Worm (Caenorhabditis elegans) whole organism, L2 larva: ENCODE results near the gene tbc-3.

Source experiments
- ZK546.5 ChIP-seq: sonication (generic microtip); optimal IDR thresholded peaks from 2 replicates; lab custom pipeline; 2017; ENCODE audit warnings: missing biosample characterization, missing genetic modification characterization
- ama-1 ChIP-seq: fragments of 150-350 bp; optimal IDR thresholded peaks from 2 replicates; lab custom pipeline; 2018; ENCODE audit warnings: inconsistent platforms
- ceh-82 ChIP-seq: fragments of 150-350 bp; optimal IDR thresholded peaks from 2 replicates; lab custom pipeline; 2014; ENCODE audit warnings: missing biosample characterization, missing genetic modification characterization
- egl-27 ChIP-seq: sonication (generic microtip); optimal IDR thresholded peaks from 3 replicates; lab custom pipeline; 2017; ENCODE audit warnings: missing biosample characterization, missing genetic modification reagents, missing genetic modification characterization
- lin-13 ChIP-seq: fragments of 150-350 bp; optimal IDR thresholded peaks from 2 replicates; lab custom pipeline; 2014; ENCODE audit warnings: missing biosample characterization, missing genetic modification reagents, missing genetic modification characterization
- lin-39 ChIP-seq: fragments of 150-350 bp; optimal IDR thresholded peaks from 2 replicates; lab custom pipeline; 2014; ENCODE audit warnings: missing biosample characterization, missing genetic modification reagents, missing genetic modification characterization
- mdl-1 ChIP-seq, 2 experiments: fragments of 150-350 bp in 1 of 2; sonication (generic microtip) in 1 of 2; optimal IDR thresholded peaks; 2 replicates each; lab custom pipeline; 2017; ENCODE audit warnings: missing biosample characterization in 2 of 2, missing genetic modification characterization in 2 of 2
- nhr-12 ChIP-seq: fragments of 150-350 bp; optimal IDR thresholded peaks from 2 replicates; lab custom pipeline; 2014; ENCODE audit warnings: missing biosample characterization, missing genetic modification characterization
- nhr-237 ChIP-seq: fragments of 150-350 bp; optimal IDR thresholded peaks from 2 replicates; lab custom pipeline; 2014; ENCODE audit warnings: missing biosample characterization, missing genetic modification characterization
- skn-1 ChIP-seq: sonication (generic microtip); optimal IDR thresholded peaks from 2 replicates; lab custom pipeline; 2017; ENCODE audit warnings: missing biosample characterization, missing genetic modification characterization
- zag-1 ChIP-seq: fragments of 150-350 bp; optimal IDR thresholded peaks from 2 replicates; lab custom pipeline; 2014; ENCODE audit warnings: missing biosample characterization, missing genetic modification characterization

- no peak for TF ChIP-seq ceh-82
- TF ChIP-seq lin-13 (GFP tag; lab: Kevin White, UChicago), result no peak
- no peak for TF ChIP-seq zag-1
- TF ChIP-seq skn-1 (tag; lab: Kevin White, UChicago), result no peak
- TF ChIP-seq ZK546.5 (tag; lab: Kevin White, UChicago), result no peak
- TF ChIP-seq mdl-1 (tag; optimal IDR thresholded peaks at IDR 0.05; lab: Kevin White, UChicago), result no peak
- TF ChIP-seq egl-27 (tag; lab: Kevin White, UChicago), result no peak
- no peak for TF ChIP-seq lin-39 (tag; lab: Kevin White, UChicago)
- no peak for TF ChIP-seq ama-1 (lab: Kevin White, UChicago)
- TF ChIP-seq nhr-12 (tag; lab: Kevin White, UChicago), result no peak
- TF ChIP-seq nhr-237 (tag; lab: Kevin White, UChicago), result no peak
Observed at ce11 chrIV:9878893-9879379, 19.9 kb upstream of the tbc-3 start, which contains the start of gene nhr-4.
